Worm (Caenorhabditis elegans): ENCODE data around the gene rcq-5.

The rcq-5 gene

DNA sequence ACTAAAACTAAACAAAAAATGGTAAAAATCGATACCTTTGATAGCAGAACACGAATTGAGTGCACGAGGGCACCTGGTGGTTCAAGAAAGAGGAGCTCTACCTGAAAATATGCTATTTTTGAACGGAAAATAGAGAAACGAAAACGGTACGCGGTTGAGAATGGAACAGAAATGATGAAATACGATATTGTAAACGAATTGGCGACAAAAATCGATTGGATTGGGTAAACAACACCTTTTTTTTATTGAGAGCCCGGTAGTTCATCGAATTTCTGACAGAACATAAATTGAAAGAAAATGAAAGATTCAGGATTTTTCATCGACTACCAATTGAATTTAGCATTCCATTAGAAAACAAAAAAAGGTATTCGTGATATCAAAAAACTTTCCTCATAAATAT lies 28.8 kb upstream of the rcq-5 start, which contains the start of gene kin-19:
Gene kin-19, minus strand, starts transcription at position 101 of the 400 bp plus-strand sequence.
- TF ChIP-seq sea-1 (GFP tag; conservative IDR thresholded peaks at IDR 0.05), result no peak
- TF ChIP-seq tbx-11 (GFP tag; IDR thresholded peaks at IDR 0.05), result no peak
- TF ChIP-seq tra-4 (tag; optimal IDR thresholded peaks at IDR 0.05), result no peak
- TF ChIP-seq hnd-1 (tag; optimal IDR thresholded peaks at IDR 0.05), result no peak
- no peak for TF ChIP-seq ama-1 (optimal IDR thresholded peaks at IDR 0.05)
- no peak for TF ChIP-seq ceh-13 (GFP tag; optimal IDR thresholded peaks at IDR 0.05)
- TF ChIP-seq ceh-36 (tag; optimal IDR thresholded peaks at IDR 0.05), result no peak
- no peak for TF ChIP-seq hmg-4 (GFP tag; optimal IDR thresholded peaks at IDR 0.05)
- TF ChIP-seq pes-1 (GFP tag; IDR thresholded peaks at IDR 0.05), result no peak
- TF ChIP-seq flt-1 (GFP tag; IDR thresholded peaks at IDR 0.05), result no peak
- TF ChIP-seq ets-7 (tag; optimal IDR thresholded peaks at IDR 0.05), result no peak
- TF ChIP-seq tbx-37 (GFP tag; conservative IDR thresholded peaks at IDR 0.05), result no peak
- no peak for TF ChIP-seq aly-1 (tag; optimal IDR thresholded peaks at IDR 0.05)
- TF ChIP-seq F13C5.2 (tag; optimal IDR thresholded peaks at IDR 0.05), result no peak
- no peak for TF ChIP-seq B0310.2 (tag; optimal IDR thresholded peaks at IDR 0.05)

DNA sequence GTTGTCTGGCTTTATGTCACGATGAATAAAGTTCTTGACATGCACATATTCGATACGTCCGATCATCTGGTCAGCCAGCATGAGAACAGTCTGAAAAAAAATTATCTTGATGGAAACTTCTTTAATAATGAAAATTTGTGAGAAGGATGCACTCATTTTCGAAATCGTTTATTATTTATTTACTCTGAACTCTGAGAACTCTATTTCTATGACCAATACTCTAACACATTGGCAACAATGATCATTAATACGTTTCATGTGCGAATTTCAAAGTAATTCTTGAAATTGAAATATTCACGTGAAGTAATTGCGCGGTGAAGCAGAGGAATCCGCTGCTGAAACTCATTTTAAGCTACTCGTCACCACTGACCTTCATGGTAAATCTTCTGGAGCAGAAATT lies 27.9 kb upstream of the rcq-5 start:
- TF ChIP-seq tbx-11 (GFP tag; IDR thresholded peaks at IDR 0.05), result no peak
- no peak for TF ChIP-seq ets-7 (tag; optimal IDR thresholded peaks at IDR 0.05)
- no peak for TF ChIP-seq scrt-1 (GFP tag; IDR thresholded peaks at IDR 0.05)
- no peak for TF ChIP-seq ama-1 (optimal IDR thresholded peaks at IDR 0.05)
- no peak for TF ChIP-seq flt-1 (GFP tag; IDR thresholded peaks at IDR 0.05)
- no peak for TF ChIP-seq hmbx-1 (tag; optimal IDR thresholded peaks at IDR 0.05)
- no peak for TF ChIP-seq aly-1 (tag; optimal IDR thresholded peaks at IDR 0.05)
- no peak for TF ChIP-seq ceh-36 (tag; optimal IDR thresholded peaks at IDR 0.05)
- TF ChIP-seq pes-1 (GFP tag; IDR thresholded peaks at IDR 0.05), result no peak
- no peak for TF ChIP-seq hmg-4 (GFP tag; optimal IDR thresholded peaks at IDR 0.05)

DNA sequence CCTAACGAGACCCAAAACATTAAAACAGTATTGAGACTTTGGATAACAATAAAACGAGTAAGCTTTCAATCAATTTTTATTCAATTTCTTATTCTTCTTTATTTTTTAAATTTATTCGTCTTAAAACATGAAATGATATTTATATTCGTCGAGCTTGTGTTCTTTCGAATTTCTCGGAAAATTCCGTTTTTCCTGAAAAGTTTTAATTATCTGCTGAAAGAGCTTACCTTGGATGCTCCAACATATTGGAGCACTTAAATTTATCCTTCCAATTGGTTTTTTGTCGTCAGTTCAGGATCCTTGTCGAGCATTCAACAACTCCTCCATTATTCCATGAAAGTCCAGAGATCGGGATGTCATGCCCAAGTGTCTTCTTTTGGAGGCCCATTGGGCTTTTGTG lies 25.7 kb upstream of the rcq-5 start:
- TF ChIP-seq tra-4 (tag; optimal IDR thresholded peaks at IDR 0.05), result no peak
- no peak for TF ChIP-seq flt-1 (GFP tag; IDR thresholded peaks at IDR 0.05)
- no peak for TF ChIP-seq sea-1 (GFP tag; conservative IDR thresholded peaks at IDR 0.05)
- no peak for TF ChIP-seq tbx-11 (GFP tag; IDR thresholded peaks at IDR 0.05)
- no peak for TF ChIP-seq hmbx-1 (tag; optimal IDR thresholded peaks at IDR 0.05)
- TF ChIP-seq F13C5.2 (tag; optimal IDR thresholded peaks at IDR 0.05), result no peak
- TF ChIP-seq scrt-1 (GFP tag; IDR thresholded peaks at IDR 0.05), result no peak
- TF ChIP-seq ceh-36 (tag; optimal IDR thresholded peaks at IDR 0.05), result no peak
- TF ChIP-seq aly-1 (tag; optimal IDR thresholded peaks at IDR 0.05), result no peak
- TF ChIP-seq pes-1 (GFP tag; IDR thresholded peaks at IDR 0.05), result no peak

DNA sequence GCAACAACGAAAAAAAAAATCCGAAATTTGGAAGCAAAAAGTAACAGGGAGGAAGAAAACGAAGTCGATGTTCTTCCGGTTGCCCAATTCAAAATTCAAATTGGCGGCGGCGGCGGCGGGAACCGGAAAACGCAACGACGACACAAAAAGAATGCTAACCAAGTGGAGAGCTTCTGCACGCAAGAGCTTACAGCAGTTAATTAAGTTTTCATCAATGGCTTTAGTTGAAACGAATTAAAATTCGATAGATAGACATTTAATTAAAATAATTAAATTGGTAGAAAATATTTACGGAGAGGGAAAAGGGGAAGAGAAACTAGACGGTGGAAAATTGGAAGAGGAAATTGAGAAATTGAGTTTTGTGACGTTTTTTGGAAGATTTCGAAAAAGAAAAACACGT lies 12.5 kb upstream of the rcq-5 start:
- TF ChIP-seq aly-1 (tag; optimal IDR thresholded peaks at IDR 0.05), result no peak
- TF ChIP-seq tra-4 (tag; optimal IDR thresholded peaks at IDR 0.05), result no peak
- TF ChIP-seq ceh-36 (tag; optimal IDR thresholded peaks at IDR 0.05), result no peak
- no peak for TF ChIP-seq ceh-13 (GFP tag; optimal IDR thresholded peaks at IDR 0.05)
- TF ChIP-seq hnd-1 (tag; optimal IDR thresholded peaks at IDR 0.05), result no peak
- TF ChIP-seq pes-1 (GFP tag; IDR thresholded peaks at IDR 0.05), result no peak
- no peak for TF ChIP-seq flt-1 (GFP tag; IDR thresholded peaks at IDR 0.05)
- TF ChIP-seq scrt-1 (GFP tag; IDR thresholded peaks at IDR 0.05), result no peak
- no peak for TF ChIP-seq ama-1 (optimal IDR thresholded peaks at IDR 0.05)
- TF ChIP-seq sea-1 (GFP tag; conservative IDR thresholded peaks at IDR 0.05), result no peak
- no peak for TF ChIP-seq F13C5.2 (tag; optimal IDR thresholded peaks at IDR 0.05)
- TF ChIP-seq tbx-11 (GFP tag; IDR thresholded peaks at IDR 0.05), result no peak

DNA sequence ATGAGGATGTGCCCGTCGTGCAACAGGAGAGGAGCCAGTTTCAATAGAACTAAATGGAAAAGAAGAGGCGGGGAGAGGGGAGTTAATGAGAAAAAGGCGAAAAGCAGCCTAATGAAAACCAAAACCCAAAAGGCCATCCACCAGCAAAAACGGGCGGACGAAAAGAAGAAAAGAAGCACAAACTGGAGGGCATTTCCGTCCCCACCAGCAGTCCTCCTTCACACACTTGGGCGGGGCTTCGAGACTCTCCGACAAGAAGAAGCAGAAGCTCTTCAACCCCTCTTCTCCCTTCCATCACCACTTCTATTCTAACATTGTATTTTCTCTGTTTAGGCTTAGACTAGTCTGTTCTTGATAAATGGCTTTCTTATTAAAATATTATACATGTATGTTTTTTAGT lies 10.3 kb upstream of the rcq-5 start:
- no peak for TF ChIP-seq tbx-11 (GFP tag; IDR thresholded peaks at IDR 0.05)
- no peak for TF ChIP-seq aly-1 (tag; optimal IDR thresholded peaks at IDR 0.05)
- no peak for TF ChIP-seq ama-1 (optimal IDR thresholded peaks at IDR 0.05)
- no peak for TF ChIP-seq ets-7 (tag; optimal IDR thresholded peaks at IDR 0.05)
- TF ChIP-seq scrt-1 (GFP tag; IDR thresholded peaks at IDR 0.05), result no peak
- TF ChIP-seq ceh-36 (tag; optimal IDR thresholded peaks at IDR 0.05), result no peak
- TF ChIP-seq F13C5.2 (tag; optimal IDR thresholded peaks at IDR 0.05), result no peak
- TF ChIP-seq ceh-13 (GFP tag; optimal IDR thresholded peaks at IDR 0.05), result no peak
- no peak for TF ChIP-seq flt-1 (GFP tag; IDR thresholded peaks at IDR 0.05)
- TF ChIP-seq B0310.2 (tag; optimal IDR thresholded peaks at IDR 0.05), result no peak
- TF ChIP-seq sea-1 (GFP tag; conservative IDR thresholded peaks at IDR 0.05), result no peak
- no peak for TF ChIP-seq hmbx-1 (tag; optimal IDR thresholded peaks at IDR 0.05)
- no peak for TF ChIP-seq tbx-37 (GFP tag; conservative IDR thresholded peaks at IDR 0.05)
- no peak for TF ChIP-seq pes-1 (GFP tag; IDR thresholded peaks at IDR 0.05)
- TF ChIP-seq hmg-4 (GFP tag; optimal IDR thresholded peaks at IDR 0.05), result no peak
- no peak for TF ChIP-seq tra-4 (tag; optimal IDR thresholded peaks at IDR 0.05)
- TF ChIP-seq hnd-1 (tag; optimal IDR thresholded peaks at IDR 0.05), result no peak

DNA sequence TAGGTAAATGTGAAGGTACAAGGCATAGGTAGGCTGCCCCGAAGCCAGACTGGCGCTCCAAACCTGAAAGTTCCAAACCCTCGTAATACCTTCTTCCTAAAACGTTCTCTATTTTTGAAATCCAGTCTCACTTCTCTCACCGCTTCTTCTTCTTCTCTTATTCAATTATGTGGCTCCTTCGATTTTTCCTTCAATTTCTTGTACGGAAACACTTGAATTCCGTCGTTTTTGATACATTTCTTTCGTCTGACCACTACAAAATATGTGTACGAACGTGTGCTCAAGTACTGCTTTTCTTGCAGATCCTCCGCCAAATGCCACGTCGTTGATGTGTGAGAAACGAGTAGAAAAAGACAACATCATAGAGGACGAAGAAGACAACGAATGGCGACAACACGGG lies 8.6 kb upstream of the rcq-5 start, which contains the start of gene unc-79:
Gene unc-79, plus strand, starts transcription at position 301 of the 400 bp plus-strand sequence.
- no peak for TF ChIP-seq scrt-1 (GFP tag; IDR thresholded peaks at IDR 0.05)
- TF ChIP-seq aly-1 (tag; optimal IDR thresholded peaks at IDR 0.05), result no peak
- TF ChIP-seq ets-7 (tag; optimal IDR thresholded peaks at IDR 0.05), result no peak
- no peak for TF ChIP-seq ceh-36 (tag; optimal IDR thresholded peaks at IDR 0.05)
- no peak for TF ChIP-seq hmbx-1 (tag; optimal IDR thresholded peaks at IDR 0.05)
- no peak for TF ChIP-seq hnd-1 (tag; optimal IDR thresholded peaks at IDR 0.05)
- TF ChIP-seq F13C5.2 (tag; optimal IDR thresholded peaks at IDR 0.05), result no peak
- TF ChIP-seq ama-1 (optimal IDR thresholded peaks at IDR 0.05), result no peak
- no peak for TF ChIP-seq tra-4 (tag; optimal IDR thresholded peaks at IDR 0.05)
- TF ChIP-seq sea-1 (GFP tag; conservative IDR thresholded peaks at IDR 0.05), result no peak
- no peak for TF ChIP-seq pes-1 (GFP tag; IDR thresholded peaks at IDR 0.05)
- no peak for TF ChIP-seq flt-1 (GFP tag; IDR thresholded peaks at IDR 0.05)
- TF ChIP-seq hmg-4 (GFP tag; optimal IDR thresholded peaks at IDR 0.05), result no peak
- TF ChIP-seq ceh-13 (GFP tag; optimal IDR thresholded peaks at IDR 0.05), result no peak
- TF ChIP-seq tbx-11 (GFP tag; IDR thresholded peaks at IDR 0.05), result no peak
- no peak for TF ChIP-seq tbx-37 (GFP tag; conservative IDR thresholded peaks at IDR 0.05)

DNA sequence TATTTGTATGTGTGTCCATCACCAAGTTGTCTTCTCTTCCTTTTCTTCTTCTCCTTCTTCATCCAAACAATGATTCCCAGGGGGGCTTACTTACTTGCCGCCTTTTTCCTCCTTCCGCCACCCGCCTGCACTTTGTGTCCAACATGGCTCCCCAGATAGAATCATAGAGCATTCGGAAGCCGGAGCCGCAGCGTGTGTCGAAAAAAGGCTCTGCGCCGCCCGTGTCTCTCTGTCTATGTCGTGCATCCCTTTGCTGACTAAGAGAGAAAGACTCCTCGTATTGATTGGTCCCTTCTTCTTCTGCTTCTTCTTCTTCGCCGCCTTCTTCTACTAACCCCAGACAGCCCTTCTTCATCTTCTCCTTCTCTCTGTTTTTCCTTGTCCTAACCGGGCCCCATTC lies 5.9 kb upstream of the rcq-5 start:
- TF ChIP-seq flt-1 (GFP tag; IDR thresholded peaks at IDR 0.05) (no peak), tbx-37 (GFP tag; conservative IDR thresholded peaks at IDR 0.05) (no peak), ama-1 (optimal IDR thresholded peaks at IDR 0.05) (no peak), hmbx-1 (tag; optimal IDR thresholded peaks at IDR 0.05) (no peak), tra-4 (tag; optimal IDR thresholded peaks at IDR 0.05) (no peak), sea-1 (GFP tag; conservative IDR thresholded peaks at IDR 0.05) (0 out of 2 replicates have a peak, but pooled peaks have one; percentile 41), hmg-4 (GFP tag; optimal IDR thresholded peaks at IDR 0.05) (peak; percentile 48), aly-1 (tag; optimal IDR thresholded peaks at IDR 0.05) (no peak), ets-7 (tag; optimal IDR thresholded peaks at IDR 0.05) (no peak), scrt-1 (GFP tag; IDR thresholded peaks at IDR 0.05) (no peak), ceh-36 (tag; optimal IDR thresholded peaks at IDR 0.05) (no peak), hnd-1 (tag; optimal IDR thresholded peaks at IDR 0.05) (no peak), ceh-13 (GFP tag; optimal IDR thresholded peaks at IDR 0.05) (no peak)

Data from whole organism, early embryonic.